Worm (Caenorhabditis elegans): Measurements from ENCODE around the gene dpy-6.

Gene dpy-6

DNA sequence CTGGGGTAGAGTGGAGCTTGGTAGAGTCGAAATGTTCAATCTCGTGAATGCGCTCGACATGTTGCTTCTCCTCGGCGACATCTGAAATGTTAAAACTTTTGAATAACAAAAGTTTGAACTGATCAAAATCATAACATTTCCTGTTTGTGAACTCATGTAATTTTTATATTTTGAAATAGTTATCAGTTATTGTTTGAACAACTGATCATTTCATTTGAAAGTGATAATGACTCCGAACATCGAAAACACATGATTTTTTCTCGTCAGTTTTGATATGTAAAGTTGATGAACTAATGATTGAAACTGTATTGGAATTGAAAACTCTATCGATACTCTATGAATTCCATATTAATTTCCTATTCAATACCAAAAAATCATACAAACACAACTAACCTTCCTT lies 32.2 kb downstream of the dpy-6 start:
- TF ChIP-seq ceh-31 (tag; optimal IDR thresholded peaks at IDR 0.05) = no peak

DNA sequence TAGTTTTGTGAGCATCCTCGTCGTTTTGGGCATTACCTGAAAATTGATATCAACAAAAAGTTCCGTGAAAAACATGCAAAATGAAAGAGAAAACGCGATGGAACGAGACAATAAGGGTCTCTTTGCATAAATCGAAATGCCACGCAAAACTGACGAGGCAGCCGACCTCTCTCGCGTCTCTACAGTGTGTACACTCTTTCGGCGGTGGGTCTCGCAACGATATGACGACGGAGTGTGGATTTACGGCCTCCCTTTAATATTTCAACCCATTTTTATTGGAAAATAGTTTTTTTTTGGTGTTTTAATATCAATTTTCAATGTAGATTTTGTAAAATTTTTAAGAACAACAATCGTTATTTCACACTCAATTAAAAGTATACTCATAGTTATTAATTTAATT lies 33.4 kb downstream of the dpy-6 start, which contains the start of gene tag-123:
TSS of gene tag-123 (minus strand) at position 36 of the 400 bp plus-strand sequence.
- TF ChIP-seq ceh-31 (tag; optimal IDR thresholded peaks at IDR 0.05) (peak; percentile 31), ceh-19 (GFP tag; optimal IDR thresholded peaks at IDR 0.05) (no peak), nfya-1 (tag; optimal IDR thresholded peaks at IDR 0.05) (peak; percentile 41), tbx-2 (tag; optimal IDR thresholded peaks at IDR 0.05) (peak; percentile 24)

ce11 chrX:8421594-8421993 lies 33.8 kb downstream of the dpy-6 start:
- TF ChIP-seq fax-1 (tag; optimal IDR thresholded peaks at IDR 0.05) (no peak), ahr-1 (tag; optimal IDR thresholded peaks at IDR 0.05) (no peak), ceh-9 (tag; optimal IDR thresholded peaks at IDR 0.05) (no peak), tbx-2 (tag; optimal IDR thresholded peaks at IDR 0.05) (no peak)

DNA sequence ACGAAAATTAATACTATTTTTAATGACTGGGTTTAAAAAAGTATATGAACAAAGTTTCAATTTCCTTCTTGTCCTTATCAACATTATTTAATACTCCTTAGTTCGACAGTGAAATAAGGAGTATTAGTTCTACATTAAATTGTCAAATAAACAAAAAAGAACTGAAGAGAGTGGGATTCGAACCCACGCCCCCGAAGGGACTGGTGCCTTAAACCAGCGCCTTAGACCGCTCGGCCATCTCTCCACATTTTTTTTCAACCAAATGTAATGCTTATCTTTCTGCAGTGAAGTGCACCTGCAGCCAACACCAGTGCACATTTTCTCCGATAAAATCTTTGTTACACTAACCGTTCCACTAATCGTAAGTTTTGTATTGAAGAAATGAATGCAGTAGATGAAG lies 36.2 kb downstream of the dpy-6 start:
- no peak for TF ChIP-seq unc-3 (GFP tag; conservative IDR thresholded peaks at IDR 0.05)
- TF ChIP-seq unc-3 (tag; optimal IDR thresholded peaks at IDR 0.05) = no peak
- TF ChIP-seq mec-3 (tag; optimal IDR thresholded peaks at IDR 0.05; ENCODE audit: borderline replicate concordance) = no peak

ce11 chrX:8418382-8418781 lies 37.1 kb downstream of the dpy-6 start, which contains the start of gene spp-13:
TSS of gene spp-13 (minus strand) at chrX:8418524.
- TF ChIP-seq dve-1 (tag; optimal IDR thresholded peaks at IDR 0.05) = no peak
- TF ChIP-seq ztf-16 (tag; optimal IDR thresholded peaks at IDR 0.05) = no peak
- no peak for TF ChIP-seq pax-1 (tag; optimal IDR thresholded peaks at IDR 0.05)
- no peak for TF ChIP-seq ceh-45 (GFP tag; IDR thresholded peaks at IDR 0.05)
- TF ChIP-seq zip-5 (tag; optimal IDR thresholded peaks at IDR 0.05) = no peak
- TF ChIP-seq K02D7.2 (tag; optimal IDR thresholded peaks at IDR 0.05) = no peak
- TF ChIP-seq madf-2 (tag; optimal IDR thresholded peaks at IDR 0.05) = no peak
- no peak for TF ChIP-seq elt-2 (tag; optimal IDR thresholded peaks at IDR 0.05)
- TF ChIP-seq ref-2 (tag; optimal IDR thresholded peaks at IDR 0.05) = no peak
- no peak for TF ChIP-seq hlh-6 (tag; optimal IDR thresholded peaks at IDR 0.05)
- TF ChIP-seq syd-9 (tag; optimal IDR thresholded peaks at IDR 0.05) = no peak
- TF ChIP-seq ttx-3 (tag; optimal IDR thresholded peaks at IDR 0.05) = no peak
- TF ChIP-seq tbx-2 (tag; optimal IDR thresholded peaks at IDR 0.05) = no peak

ce11 chrX:8417727-8418126 lies 37.7 kb downstream of the dpy-6 start:
- TF ChIP-seq elt-4 (tag; optimal IDR thresholded peaks at IDR 0.05) (no peak), pha-4 (tag; optimal IDR thresholded peaks at IDR 0.05) (no peak), hlh-15 (tag; optimal IDR thresholded peaks at IDR 0.05) (no peak), ceh-22 (tag; optimal IDR thresholded peaks at IDR 0.05) (no peak)

- TF ChIP-seq ceh-31 (tag; optimal IDR thresholded peaks at IDR 0.05) (peak; percentile 31), nfya-1 (tag; optimal IDR thresholded peaks at IDR 0.05) (no peak)
Measured at ce11 chrX:8416819-8417218, 38.6 kb downstream of the dpy-6 start, which contains the start of gene ced-8. TSS of gene ced-8 (minus strand) at chrX:8416919.

ce11 chrX:8413130-8413529 lies 42.3 kb downstream of the dpy-6 start, which contains the start of gene F08F1.4:
TSS of gene F08F1.4 (plus strand) at chrX:8413430.
- TF ChIP-seq fkh-6 (tag; optimal IDR thresholded peaks at IDR 0.05) (no peak), hlh-6 (tag; optimal IDR thresholded peaks at IDR 0.05) (no peak), hlh-15 (tag; optimal IDR thresholded peaks at IDR 0.05) (no peak), madf-2 (tag; optimal IDR thresholded peaks at IDR 0.05) (no peak), K09A11.1 (tag; optimal IDR thresholded peaks at IDR 0.05; ENCODE audit: insufficient read depth) (no peak), ceh-48 (tag; optimal IDR thresholded peaks at IDR 0.05) (no peak), unc-55 (GFP tag; optimal IDR thresholded peaks at IDR 0.05) (no peak), unc-3 (GFP tag; conservative IDR thresholded peaks at IDR 0.05) (no peak), unc-3 (tag; optimal IDR thresholded peaks at IDR 0.05) (no peak), zip-5 (tag; optimal IDR thresholded peaks at IDR 0.05) (no peak), mec-3 (tag; optimal IDR thresholded peaks at IDR 0.05; ENCODE audit: borderline replicate concordance) (no peak), ceh-19 (GFP tag; optimal IDR thresholded peaks at IDR 0.05) (no peak), elt-4 (tag; optimal IDR thresholded peaks at IDR 0.05) (no peak), pag-3 (tag; optimal IDR thresholded peaks at IDR 0.05; ENCODE audit: borderline replicate concordance) (no peak), K02D7.2 (tag; optimal IDR thresholded peaks at IDR 0.05) (no peak), elt-2 (tag; optimal IDR thresholded peaks at IDR 0.05) (no peak), pqm-1 (tag; optimal IDR thresholded peaks at IDR 0.05) (no peak), ceh-9 (tag; optimal IDR thresholded peaks at IDR 0.05) (no peak), tbx-7 (tag; optimal IDR thresholded peaks at IDR 0.05) (no peak)
